Fruit fly (Drosophila melanogaster) whole organism, pupa: Measurements from ENCODE around the gene PolA2.

Experiments
- CG34367 ChIP-seq: fragments of 200-800 bp; sonication (Bioruptor generic); optimal IDR thresholded peaks from 2 replicates; lab custom pipeline; 2018; ENCODE audit warnings: missing biosample characterization, mild to moderate bottlenecking, missing genetic modification characterization
- CG9948 ChIP-seq: fragments of 200-800 bp; sonication (Bioruptor generic); optimal IDR thresholded peaks from 2 replicates; lab custom pipeline; 2018; ENCODE audit warnings: missing biosample characterization, mild to moderate bottlenecking, missing genetic modification characterization, moderate library complexity

- TF ChIP-seq CG9948 (tag; lab: Kevin White, UChicago) (peak; percentile 92), CG34367 (tag; lab: Kevin White, UChicago) (peak; percentile 76)
Observed at dm6 chr3R:27201538-27202281, 37.3 kb upstream of the PolA2 start.
